Worm (Caenorhabditis elegans) whole organism, early embryonic: Measurements from ENCODE around the gene Y105C5A.1269.

Source experiments
- B0310.2 ChIP-seq: sonication (generic microtip); optimal IDR thresholded peaks from 2 replicates; lab custom pipeline; 2016; ENCODE audit warnings: mild to moderate bottlenecking, missing genetic modification characterization, missing compliant biosample characterization
- F13C5.2 ChIP-seq: sonication (generic microtip); optimal IDR thresholded peaks from 2 replicates; lab custom pipeline; 2017; ENCODE audit warnings: mild to moderate bottlenecking, missing genetic modification characterization, inconsistent platforms, missing compliant biosample characterization
- aly-1 ChIP-seq: sonication (generic microtip); optimal IDR thresholded peaks from 2 replicates; lab custom pipeline; 2016; ENCODE audit warnings: missing genetic modification characterization, missing compliant biosample characterization
- ama-1 ChIP-seq: fragments of 150-350 bp; optimal IDR thresholded peaks from 2 replicates; lab custom pipeline; 2014
- ceh-13 ChIP-seq: fragments of 200-800 bp; sonication (Bioruptor generic); optimal IDR thresholded peaks from 2 replicates; lab custom pipeline; 2018; ENCODE audit warnings: mild to moderate bottlenecking, missing genetic modification characterization, missing compliant biosample characterization
- ceh-36 ChIP-seq: sonication (generic microtip); optimal IDR thresholded peaks from 2 replicates; lab custom pipeline; 2016; ENCODE audit warnings: missing genetic modification characterization, inconsistent platforms, missing compliant biosample characterization
- ets-7 ChIP-seq: sonication (generic microtip); optimal IDR thresholded peaks from 2 replicates; lab custom pipeline; 2016; ENCODE audit warnings: missing genotype, missing genetic modification characterization, missing compliant biosample characterization
- flt-1 ChIP-seq: fragments of 200-800 bp; sonication (Bioruptor generic); IDR thresholded peaks from 2 replicates; pipeline ENCODE4 v1.3.6; 2022; ENCODE audit warnings: missing genetic modification characterization, missing compliant biosample characterization
- hmbx-1 ChIP-seq: sonication (generic microtip); optimal IDR thresholded peaks from 2 replicates; lab custom pipeline; 2016; ENCODE audit warnings: mild to moderate bottlenecking, missing genetic modification characterization, missing compliant biosample characterization
- hmg-4 ChIP-seq: fragments of 200-800 bp; sonication (Bioruptor generic); optimal IDR thresholded peaks from 2 replicates; lab custom pipeline; 2018; ENCODE audit warnings: mild to moderate bottlenecking, missing genetic modification characterization, missing compliant biosample characterization
- hnd-1 ChIP-seq: sonication (generic microtip); optimal IDR thresholded peaks from 2 replicates; lab custom pipeline; 2016; ENCODE audit warnings: missing genetic modification characterization, missing compliant biosample characterization
- pes-1 ChIP-seq: fragments of 200-800 bp; sonication (Bioruptor generic); IDR thresholded peaks from 2 replicates; pipeline ENCODE4 v1.3.6; 2022; ENCODE audit warnings: missing genetic modification reagents, missing genetic modification characterization, missing compliant biosample characterization
- scrt-1 ChIP-seq: fragments of 200-800 bp; sonication (Bioruptor generic); IDR thresholded peaks from 2 replicates; pipeline ENCODE4 v1.3.6; 2022; ENCODE audit warnings: missing genetic modification characterization, missing compliant biosample characterization
- sea-1 ChIP-seq: fragments of 200-800 bp; sonication (Bioruptor generic); conservative IDR thresholded peaks from 2 replicates; pipeline ENCODE4 v1.3.6; 2022; ENCODE audit warnings: missing genetic modification characterization, missing compliant biosample characterization
- tbx-11 ChIP-seq: fragments of 200-800 bp; sonication (Bioruptor generic); IDR thresholded peaks from 2 replicates; pipeline ENCODE4 v1.3.6; 2022; ENCODE audit warnings: missing genetic modification characterization, missing compliant biosample characterization
- tbx-37 ChIP-seq: fragments of 200-800 bp; sonication (Bioruptor generic); conservative IDR thresholded peaks from 2 replicates; pipeline ENCODE4 v1.3.6; 2022; ENCODE audit warnings: missing genetic modification reagents, missing genetic modification characterization, missing compliant biosample characterization
- tra-4 ChIP-seq: sonication (generic microtip); optimal IDR thresholded peaks from 2 replicates; lab custom pipeline; 2017; ENCODE audit warnings: missing genetic modification characterization, missing compliant biosample characterization

Y105C5A.1269 gene

DNA sequence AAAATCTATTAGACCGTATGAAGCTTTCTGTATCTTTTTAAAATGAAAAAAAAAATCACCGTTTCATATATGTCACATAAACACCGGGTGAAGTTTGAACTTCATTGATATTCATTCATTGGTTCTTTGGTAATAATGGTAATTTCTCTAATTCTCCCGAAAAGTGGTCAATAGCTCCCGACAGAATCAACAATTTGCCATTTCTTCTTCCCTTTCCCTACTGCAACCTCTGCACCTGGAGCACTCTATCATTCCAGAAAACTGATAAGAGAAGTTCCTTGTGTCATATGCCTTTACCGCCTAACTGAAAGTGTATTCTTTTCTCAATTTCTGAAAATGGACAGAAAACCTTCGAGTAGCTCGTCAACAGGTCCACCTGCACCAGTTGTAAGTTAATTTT lies 2.5 kb downstream of the Y105C5A.1269 start, which contains the start of gene Y105C5A.24:
Gene Y105C5A.24 (plus strand): TSS at position 220 of the 400 bp plus-strand sequence.
- TF ChIP-seq tbx-11 (GFP tag; lab: Robert Waterston, UW) = no peak
- TF ChIP-seq pes-1 (GFP tag; lab: Robert Waterston, UW) = no peak
- no peak for TF ChIP-seq sea-1
- no peak for TF ChIP-seq B0310.2

DNA sequence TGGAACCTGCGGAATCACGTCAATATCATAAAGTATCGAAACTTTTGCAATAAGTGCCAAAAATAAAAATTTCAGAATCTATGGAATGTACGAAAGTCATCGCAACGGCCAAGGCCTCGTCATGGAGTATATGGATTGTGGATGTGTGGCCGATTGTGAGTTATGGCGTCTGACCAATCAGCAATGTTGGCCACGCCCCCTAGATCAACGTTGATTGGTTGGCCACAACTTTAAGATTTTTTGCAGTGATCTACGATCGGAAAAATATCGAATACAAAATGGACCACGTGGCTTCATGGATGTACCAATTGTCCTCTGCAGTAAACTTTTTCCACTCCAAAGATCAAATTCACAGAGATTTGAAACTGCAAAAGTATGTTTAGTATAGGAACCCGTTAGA lies 3.5 kb downstream of the Y105C5A.1269 start:
- TF ChIP-seq hmbx-1 (tag; lab: Kevin White, UChicago) = no peak
- no peak for TF ChIP-seq hmg-4 (GFP tag; lab: Kevin White, UChicago)
- no peak for TF ChIP-seq aly-1 (tag; lab: Kevin White, UChicago)
- TF ChIP-seq F13C5.2 = no peak
- no peak for TF ChIP-seq hnd-1
- TF ChIP-seq tbx-37 (GFP tag; lab: Robert Waterston, UW) = no peak
- TF ChIP-seq tbx-11 (GFP tag; lab: Robert Waterston, UW) = no peak
- TF ChIP-seq sea-1 = no peak
- no peak for TF ChIP-seq pes-1 (GFP tag; lab: Robert Waterston, UW)
- no peak for TF ChIP-seq B0310.2
- TF ChIP-seq flt-1 (GFP tag; lab: Robert Waterston, UW) = no peak
- TF ChIP-seq ceh-13 = no peak

DNA sequence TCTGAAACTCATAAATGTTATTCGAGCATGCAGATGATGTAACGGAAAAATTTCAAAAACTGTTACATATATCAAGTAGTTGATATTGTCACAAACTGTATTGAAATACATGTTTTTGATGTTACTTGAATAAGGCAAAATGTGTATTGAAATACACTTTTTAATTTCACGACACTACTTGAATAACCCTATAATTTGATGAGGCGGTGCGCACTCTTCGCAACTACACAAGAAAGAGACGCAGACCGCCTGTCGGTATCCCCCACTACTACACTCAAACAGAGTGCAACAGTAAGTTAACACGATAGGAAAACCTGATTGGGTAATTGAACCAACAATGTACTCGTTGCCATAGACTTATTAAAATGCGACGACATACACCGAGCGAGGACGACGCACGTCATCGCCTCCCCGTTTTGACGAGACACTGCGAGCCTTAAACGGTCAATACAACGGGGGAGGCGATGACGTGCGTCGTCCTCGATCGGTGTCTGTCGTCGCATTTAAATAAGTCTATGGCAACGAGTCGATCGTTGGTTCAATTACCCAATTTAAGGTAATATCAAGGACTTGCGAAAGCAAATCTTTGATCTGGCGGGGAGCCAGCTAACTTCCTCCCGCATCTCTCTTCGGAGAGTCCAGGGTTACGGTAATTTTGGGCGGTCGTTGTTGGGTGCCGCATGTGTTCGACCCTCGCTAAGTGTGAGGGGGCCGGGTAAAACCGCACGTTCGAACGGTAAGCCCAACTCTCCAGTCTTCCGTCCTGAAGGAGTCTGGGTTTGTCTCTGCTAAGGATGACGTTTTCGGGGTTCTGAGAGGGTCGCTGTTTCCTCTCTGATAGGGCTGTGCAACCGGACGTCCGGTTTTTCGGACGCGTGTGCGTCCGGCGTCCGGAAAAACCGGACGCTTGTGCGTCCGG lies 5.9 kb downstream of the Y105C5A.1269 start:
- TF ChIP-seq B0310.2 = no peak
- no peak for TF ChIP-seq pes-1 (GFP tag; lab: Robert Waterston, UW)
- TF ChIP-seq scrt-1 (GFP tag; lab: Robert Waterston, UW) = no peak
- no peak for TF ChIP-seq aly-1 (tag; lab: Kevin White, UChicago)
- no peak for TF ChIP-seq hmbx-1 (tag; lab: Kevin White, UChicago)
- no peak for TF ChIP-seq hmg-4 (GFP tag; lab: Kevin White, UChicago)
- TF ChIP-seq sea-1 = no peak
- TF ChIP-seq tbx-11 (GFP tag; lab: Robert Waterston, UW) = no peak
- no peak for TF ChIP-seq ceh-36 (tag; lab: Kevin White, UChicago)
- no peak for TF ChIP-seq tra-4 (tag; lab: Kevin White, UChicago)
- TF ChIP-seq tbx-37 (GFP tag; lab: Robert Waterston, UW) = no peak
- TF ChIP-seq ets-7 (tag; lab: Kevin White, UChicago) = no peak
- TF ChIP-seq ama-1 = no peak
- TF ChIP-seq hnd-1 = no peak
- TF ChIP-seq flt-1 (GFP tag; lab: Robert Waterston, UW) = no peak
- no peak for TF ChIP-seq ceh-13
- no peak for TF ChIP-seq F13C5.2

- no peak for TF ChIP-seq hmg-4 (GFP tag; lab: Kevin White, UChicago)
- no peak for TF ChIP-seq F13C5.2
- peak; percentile 64; the same call in 1 of the 2 replicates for TF ChIP-seq scrt-1 (GFP tag; lab: Robert Waterston, UW)
- TF ChIP-seq hnd-1 = no peak
- no peak for TF ChIP-seq ama-1
- no peak for TF ChIP-seq tbx-37 (GFP tag; lab: Robert Waterston, UW)
- no peak for TF ChIP-seq tra-4 (tag; lab: Kevin White, UChicago)
- no peak for TF ChIP-seq flt-1 (GFP tag; lab: Robert Waterston, UW)
- no peak for TF ChIP-seq sea-1
These were observed 6.7 kb downstream of the Y105C5A.1269 start for ce11 chrIV:15853820-15854426.

DNA sequence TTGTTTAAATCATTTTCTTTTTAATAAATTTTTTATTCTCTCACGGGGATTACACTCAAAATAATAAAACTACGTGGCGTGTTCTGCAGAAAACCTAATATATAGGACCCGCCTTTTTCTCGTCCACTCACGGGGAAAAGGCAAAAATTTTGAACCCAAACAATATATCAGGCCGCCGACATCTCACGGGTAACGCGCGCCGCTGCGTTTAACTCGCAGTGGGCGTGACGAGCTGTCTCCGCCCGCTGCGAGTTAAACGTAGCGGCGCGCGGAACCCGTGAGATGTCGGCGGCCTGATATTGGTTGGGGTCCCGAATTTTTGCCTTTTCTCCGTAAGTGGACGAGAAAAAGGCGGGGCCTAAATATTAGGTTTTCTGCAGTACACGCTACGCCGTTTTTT lies 14.3 kb downstream of the Y105C5A.1269 start:
- TF ChIP-seq hnd-1 (no peak), B0310.2 (no peak), tra-4 (tag; lab: Kevin White, UChicago) (no peak), aly-1 (tag; lab: Kevin White, UChicago) (no peak), hmg-4 (GFP tag; lab: Kevin White, UChicago) (no peak), ceh-13 (no peak)

- TF ChIP-seq sea-1 = no peak
- no peak for TF ChIP-seq scrt-1 (GFP tag; lab: Robert Waterston, UW)
- no peak for TF ChIP-seq ceh-36 (tag; lab: Kevin White, UChicago)
- TF ChIP-seq pes-1 (GFP tag; lab: Robert Waterston, UW) = no peak
- no peak for TF ChIP-seq B0310.2
- TF ChIP-seq hmg-4 (GFP tag; lab: Kevin White, UChicago) = no peak
- TF ChIP-seq ceh-13 = no peak
These were observed 21.1 kb downstream of the Y105C5A.1269 start for ce11 chrIV:15868288-15868687.

DNA sequence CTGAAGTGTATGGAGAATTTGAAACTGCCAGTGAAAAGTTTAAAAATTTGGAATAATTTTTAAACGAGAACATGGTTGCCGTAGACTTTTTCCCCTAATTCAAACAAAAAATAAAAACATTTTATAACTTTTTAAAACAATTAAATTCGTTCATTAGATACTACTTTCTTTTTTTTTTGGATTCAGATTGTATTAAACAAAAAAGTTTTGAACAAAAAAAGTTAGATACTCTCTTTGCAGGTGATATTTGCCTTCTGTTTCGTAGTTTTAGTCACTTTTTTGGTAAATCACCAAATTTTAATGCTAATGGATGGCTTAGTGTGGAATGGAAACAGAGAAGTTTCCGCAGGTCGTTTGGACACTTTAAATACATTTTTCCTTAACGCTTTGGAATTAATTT lies 23.2 kb downstream of the Y105C5A.1269 start, which contains the start of gene Y105C5B.1:
Gene Y105C5B.1 (plus strand): TSS at position 301 of the 400 bp plus-strand sequence.
- no peak for TF ChIP-seq ama-1
- no peak for TF ChIP-seq B0310.2
- TF ChIP-seq scrt-1 (GFP tag; lab: Robert Waterston, UW) = no peak
- no peak for TF ChIP-seq ets-7 (tag; lab: Kevin White, UChicago)
- TF ChIP-seq tbx-11 (GFP tag; lab: Robert Waterston, UW) = no peak
- no peak for TF ChIP-seq tbx-37 (GFP tag; lab: Robert Waterston, UW)
- no peak for TF ChIP-seq hmg-4 (GFP tag; lab: Kevin White, UChicago)
- TF ChIP-seq F13C5.2 = no peak
- TF ChIP-seq ceh-36 (tag; lab: Kevin White, UChicago) = no peak
- no peak for TF ChIP-seq hmbx-1 (tag; lab: Kevin White, UChicago)
- no peak for TF ChIP-seq tra-4 (tag; lab: Kevin White, UChicago)
- TF ChIP-seq aly-1 (tag; lab: Kevin White, UChicago) = no peak
- TF ChIP-seq hnd-1 = no peak
- no peak for TF ChIP-seq ceh-13
